Worm (Caenorhabditis elegans) whole organism, young adult: ENCODE measurements around the gene nhr-172.

Experiments
- F33H1.4 ChIP-seq: fragments of 200-800 bp; sonication (Bioruptor generic); IDR thresholded peaks from 2 replicates; pipeline ENCODE4 v1.3.6; 2022; ENCODE audit warnings: missing genetic modification reagents, missing genetic modification characterization, missing compliant biosample characterization
- F37B4.10 ChIP-seq: fragments of 200-800 bp; sonication (Bioruptor generic); IDR thresholded peaks from 2 replicates; pipeline ENCODE4 v1.3.6; 2022; ENCODE audit warnings: missing genetic modification characterization, missing compliant biosample characterization
- F49E8.2 ChIP-seq: sonication (generic microtip); optimal IDR thresholded peaks from 3 replicates; lab custom pipeline; 2017; ENCODE audit warnings: missing genetic modification characterization, mild to moderate bottlenecking, missing compliant biosample characterization, antibody characterized with exemption, moderate library complexity; ENCODE audit not compliant: insufficient read depth
- F55B11.4 ChIP-seq: sonication (generic microtip); optimal IDR thresholded peaks from 2 replicates; lab custom pipeline; 2016; ENCODE audit warnings: missing compliant biosample characterization, missing genetic modification characterization, borderline replicate concordance; ENCODE audit not compliant: insufficient read depth
- F57C9.4 ChIP-seq: sonication (generic microtip); optimal IDR thresholded peaks from 2 replicates; lab custom pipeline; 2017; ENCODE audit warnings: mild to moderate bottlenecking, missing genetic modification characterization, missing compliant biosample characterization
- K11D2.4 ChIP-seq: fragments of 200-800 bp; sonication (Bioruptor generic); IDR thresholded peaks from 2 replicates; pipeline ENCODE4 v1.3.6; 2022; ENCODE audit warnings: missing genetic modification reagents, missing genetic modification characterization, missing compliant biosample characterization
- K12H6.12 ChIP-seq: fragments of 200-800 bp; sonication (Bioruptor generic); optimal IDR thresholded peaks from 2 replicates; lab custom pipeline; 2018; ENCODE audit warnings: mild to moderate bottlenecking, missing genetic modification characterization, missing compliant biosample characterization
- T26A5.8 ChIP-seq: sonication (generic microtip); optimal IDR thresholded peaks from 2 replicates; lab custom pipeline; 2016; ENCODE audit warnings: missing genetic modification characterization, missing compliant biosample characterization
- Y56A3A.18 ChIP-seq: fragments of 200-800 bp; sonication (Bioruptor generic); IDR thresholded peaks from 2 replicates; pipeline ENCODE4 v1.3.6; 2022; ENCODE audit warnings: missing genetic modification reagents, missing genetic modification characterization, missing compliant biosample characterization
- ZK185.1 ChIP-seq: sonication (generic microtip); optimal IDR thresholded peaks from 2 replicates; lab custom pipeline; 2016; ENCODE audit warnings: mild to moderate bottlenecking, missing genetic modification characterization, missing compliant biosample characterization; ENCODE audit not compliant: poor library complexity, severe bottlenecking
- aptf-3 ChIP-seq: fragments of 200-800 bp; sonication (Bioruptor generic); IDR thresholded peaks from 2 replicates; pipeline ENCODE4 v1.3.6; 2022; ENCODE audit warnings: missing genetic modification characterization, missing compliant biosample characterization
- attf-5 ChIP-seq: fragments of 200-800 bp; sonication (Bioruptor generic); optimal IDR thresholded peaks from 2 replicates; lab custom pipeline; 2018; ENCODE audit warnings: mild to moderate bottlenecking, missing genetic modification characterization, missing compliant biosample characterization
- cebp-2 ChIP-seq: fragments of 200-800 bp; sonication (Bioruptor generic); IDR thresholded peaks from 2 replicates; pipeline ENCODE4 v1.3.6; 2022; ENCODE audit warnings: missing genetic modification characterization, missing compliant biosample characterization
- ceh-27 ChIP-seq: fragments of 200-800 bp; sonication (Bioruptor generic); optimal IDR thresholded peaks from 2 replicates; lab custom pipeline; 2018; ENCODE audit warnings: mild to moderate bottlenecking, missing genetic modification characterization, moderate library complexity, missing compliant biosample characterization
- ceh-58 ChIP-seq: fragments of 200-800 bp; sonication (Bioruptor generic); IDR thresholded peaks from 2 replicates; pipeline ENCODE4 v1.3.6; 2022; ENCODE audit warnings: missing genetic modification characterization, missing compliant biosample characterization
- egl-18 ChIP-seq: fragments of 200-800 bp; sonication (Bioruptor generic); IDR thresholded peaks from 2 replicates; pipeline ENCODE4 v1.3.6; 2022; ENCODE audit warnings: missing genetic modification reagents, missing genetic modification characterization, missing compliant biosample characterization
- ets-4 ChIP-seq: fragments of 200-800 bp; sonication (Bioruptor generic); optimal IDR thresholded peaks from 2 replicates; lab custom pipeline; 2018; ENCODE audit warnings: mild to moderate bottlenecking, missing genetic modification characterization, missing compliant biosample characterization
- hlh-12 ChIP-seq: sonication (generic microtip); optimal IDR thresholded peaks from 2 replicates; lab custom pipeline; 2016; ENCODE audit warnings: missing genetic modification characterization, missing compliant biosample characterization
- hmg-20 ChIP-seq: fragments of 200-800 bp; sonication (Bioruptor generic); IDR thresholded peaks from 2 replicates; pipeline ENCODE4 v1.3.6; 2022; ENCODE audit warnings: missing genetic modification reagents, missing genetic modification characterization, missing compliant biosample characterization
- let-526 ChIP-seq: fragments of 200-800 bp; sonication (Bioruptor generic); IDR thresholded peaks from 2 replicates; pipeline ENCODE4 v1.3.6; 2022; ENCODE audit warnings: missing genetic modification reagents, missing genetic modification characterization, missing compliant biosample characterization
- lin-40 ChIP-seq: sonication (generic microtip); optimal IDR thresholded peaks from 2 replicates; lab custom pipeline; 2016; ENCODE audit warnings: missing genetic modification characterization, mild to moderate bottlenecking, missing compliant biosample characterization, missing genotype, missing genetic modification reagents
- lin-54 ChIP-seq: fragments of 200-800 bp; sonication (Bioruptor generic); optimal IDR thresholded peaks from 2 replicates; lab custom pipeline; 2018; ENCODE audit warnings: mild to moderate bottlenecking, missing genetic modification characterization, missing compliant biosample characterization
- lsl-1 ChIP-seq: fragments of 200-800 bp; sonication (Bioruptor generic); optimal IDR thresholded peaks from 2 replicates; lab custom pipeline; 2018; ENCODE audit warnings: mild to moderate bottlenecking, missing genetic modification characterization, moderate library complexity, missing compliant biosample characterization
- madf-10 ChIP-seq: sonication (generic microtip); optimal IDR thresholded peaks from 2 replicates; lab custom pipeline; 2016; ENCODE audit warnings: mild to moderate bottlenecking, missing genetic modification characterization, missing compliant biosample characterization
- mcd-1 ChIP-seq: fragments of 200-800 bp; sonication (Bioruptor generic); IDR thresholded peaks from 2 replicates; pipeline ENCODE4 v1.3.6; 2022; ENCODE audit warnings: missing genetic modification reagents, missing genetic modification characterization, missing compliant biosample characterization
- nfyb-1 ChIP-seq: fragments of 200-800 bp; sonication (Bioruptor generic); IDR thresholded peaks from 2 replicates; pipeline ENCODE4 v1.3.6; 2022; ENCODE audit warnings: missing genetic modification reagents, missing genetic modification characterization, missing compliant biosample characterization
- nhr-80 ChIP-seq: sonication (generic microtip); optimal IDR thresholded peaks from 2 replicates; lab custom pipeline; 2016; ENCODE audit warnings: missing genetic modification characterization, missing compliant biosample characterization
- rec-8 ChIP-seq, 2 experiments: sonication (generic microtip); optimal IDR thresholded peaks; 2 replicates each; lab custom pipeline; 2016; ENCODE audit warnings: mild to moderate bottlenecking in 2 of 2, missing genetic modification characterization in 2 of 2, missing genetic modification reagents in 2 of 2, missing genotype in 2 of 2, missing biosample characterization in 1 of 2, missing compliant biosample characterization in 1 of 2, moderate library complexity in 1 of 2
- repo-1 ChIP-seq: sonication (generic microtip); optimal IDR thresholded peaks from 2 replicates; lab custom pipeline; 2017; ENCODE audit warnings: mild to moderate bottlenecking, missing genetic modification characterization, missing compliant biosample characterization
- rpc-1 ChIP-seq, 2 experiments: fragments of 150-350 bp in 1 of 2; sonication (generic microtip) in 1 of 2; optimal IDR thresholded peaks; 2 replicates each; lab custom pipeline; 2014 to 2018; ENCODE audit warnings: missing biosample characterization in 1 of 2, missing genetic modification characterization in 1 of 2, missing genetic modification reagents in 1 of 2, missing genotype in 1 of 2
- sdz-38 ChIP-seq: sonication (generic microtip); optimal IDR thresholded peaks from 2 replicates; lab custom pipeline; 2016; ENCODE audit warnings: missing genotype, missing genetic modification characterization, missing compliant biosample characterization
- snpc-1.1 ChIP-seq: sonication (generic microtip); optimal IDR thresholded peaks from 2 replicates; lab custom pipeline; 2017; ENCODE audit warnings: missing genetic modification characterization, mild to moderate bottlenecking, missing compliant biosample characterization, antibody characterized with exemption, moderate library complexity, missing genotype, missing genetic modification reagents; ENCODE audit not compliant: insufficient read depth
- somi-1 ChIP-seq: fragments of 200-800 bp; sonication (Bioruptor generic); optimal IDR thresholded peaks from 2 replicates; lab custom pipeline; 2018; ENCODE audit warnings: mild to moderate bottlenecking, missing genetic modification characterization, missing compliant biosample characterization
- tbp1 ChIP-seq: fragments of 200-800 bp; sonication (Bioruptor generic); optimal IDR thresholded peaks from 2 replicates; lab custom pipeline; 2018; ENCODE audit warnings: mild to moderate bottlenecking, missing genetic modification characterization, missing compliant biosample characterization
- tlf-1 ChIP-seq: fragments of 200-800 bp; sonication (Bioruptor generic); optimal IDR thresholded peaks from 2 replicates; lab custom pipeline; 2018; ENCODE audit warnings: mild to moderate bottlenecking, missing genetic modification characterization, missing compliant biosample characterization
- unc-130 ChIP-seq: sonication (generic microtip); optimal IDR thresholded peaks from 2 replicates; lab custom pipeline; 2016; ENCODE audit warnings: missing genetic modification reagents, missing genetic modification characterization, missing compliant biosample characterization

The nhr-172 gene

DNA sequence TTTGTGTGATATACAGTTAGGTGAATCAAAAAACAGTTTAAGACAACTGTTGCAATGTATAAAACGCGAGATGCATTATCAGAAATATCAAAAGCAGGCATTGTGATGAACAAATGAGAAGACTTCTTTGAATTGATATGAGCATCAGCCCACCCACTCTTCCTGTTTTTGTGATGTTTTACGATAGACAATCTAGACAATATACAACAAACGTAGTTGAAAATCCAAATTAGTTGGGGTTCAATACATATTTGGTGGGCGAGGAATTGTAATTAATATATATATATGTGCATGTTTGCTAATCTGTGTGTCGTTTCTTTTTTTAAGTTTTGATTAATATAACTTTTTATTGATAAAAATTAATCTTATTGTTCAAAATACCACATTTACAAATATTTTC is 36.0 kb upstream of the nhr-172 start, which contains the start of gene str-28:
str-28 (minus strand) TSS at position 101 of the 400 bp plus-strand sequence.
- no peak for TF ChIP-seq attf-5 (GFP tag; lab: Kevin White, UChicago)
- TF ChIP-seq nfyb-1 = no peak
- TF ChIP-seq unc-130 (GFP tag; lab: Kevin White, UChicago) = no peak
- TF ChIP-seq K11D2.4 (GFP tag; lab: Robert Waterston, UW) = no peak
- no peak for TF ChIP-seq egl-18 (GFP tag; lab: Robert Waterston, UW)
- no peak for TF ChIP-seq tbp1
- no peak for TF ChIP-seq T26A5.8 (tag; lab: Kevin White, UChicago)
- TF ChIP-seq cebp-2 (GFP tag; lab: Robert Waterston, UW) = no peak
- TF ChIP-seq, all 124 proteins: peak for 0

DNA sequence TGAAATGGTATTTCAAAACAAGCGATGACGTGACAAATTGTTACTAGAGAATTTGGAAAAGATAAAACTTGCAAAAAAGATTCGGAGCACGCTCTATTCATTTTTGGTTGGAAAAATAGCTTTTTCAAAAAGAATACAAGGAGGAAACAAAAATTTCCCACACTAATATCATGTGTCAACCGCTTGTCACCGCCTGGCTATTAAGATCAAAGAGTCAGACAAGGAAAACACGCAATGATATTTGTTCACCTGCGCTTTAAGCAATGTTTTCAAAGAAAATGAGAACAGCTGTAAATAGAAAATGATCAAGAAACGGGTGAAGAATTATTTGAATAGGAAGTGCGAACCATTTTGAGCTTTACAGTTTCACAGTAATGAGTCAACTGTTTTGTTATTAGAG is 32.0 kb upstream of the nhr-172 start, which contains the start of gene srh-125:
srh-125 (minus strand) TSS at position 101 of the 400 bp plus-strand sequence.
- TF ChIP-seq nhr-80 (tag; lab: Kevin White, UChicago) = no peak
- no peak for TF ChIP-seq rec-8 (tag; optimal IDR thresholded peaks at IDR 0.05; lab: Kevin White, UChicago)
- no peak for TF ChIP-seq lin-40
- TF ChIP-seq hmg-20 (GFP tag; lab: Robert Waterston, UW) = no peak
- TF ChIP-seq ceh-27 = no peak
- TF ChIP-seq ets-4 = no peak
- no peak for TF ChIP-seq madf-10 (tag; lab: Kevin White, UChicago)
- no peak for TF ChIP-seq repo-1 (tag; lab: Kevin White, UChicago)
- no peak for TF ChIP-seq hlh-12 (tag; lab: Kevin White, UChicago)
- TF ChIP-seq sdz-38 (tag; lab: Kevin White, UChicago) = no peak
- TF ChIP-seq F33H1.4 (GFP tag; lab: Robert Waterston, UW) = no peak
- TF ChIP-seq tlf-1 = no peak
- TF ChIP-seq T26A5.8 (tag; lab: Kevin White, UChicago) = no peak

DNA sequence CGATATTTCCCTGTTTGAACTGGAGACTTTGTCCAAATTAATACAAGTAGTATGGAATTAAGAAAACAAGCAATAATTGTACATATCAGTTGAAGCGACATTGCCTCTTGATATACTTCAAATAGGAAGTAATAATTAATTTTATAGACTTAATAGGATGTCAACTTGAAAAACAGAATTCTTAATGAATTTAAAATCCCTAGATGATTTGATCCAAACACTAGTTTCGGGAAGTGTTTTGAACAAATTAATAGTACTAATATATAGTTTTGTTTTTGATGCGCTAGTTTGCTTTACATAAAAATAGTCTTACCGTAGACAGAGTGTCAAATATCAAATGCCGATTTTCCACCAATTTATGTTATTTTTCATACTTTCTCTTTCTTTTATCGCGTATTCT is 30.4 kb upstream of the nhr-172 start, which contains the start of gene str-190:
str-190 (minus strand) TSS at position 101 of the 400 bp plus-strand sequence.
- TF ChIP-seq somi-1 (GFP tag; lab: Kevin White, UChicago) (no peak), mcd-1 (GFP tag; lab: Robert Waterston, UW) (no peak), rpc-1 (optimal IDR thresholded peaks at IDR 0.05; lab: Kevin White, UChicago) (no peak), rpc-1 (tag; optimal IDR thresholded peaks at IDR 0.05; lab: Kevin White, UChicago) (no peak), K12H6.12 (tag; lab: Kevin White, UChicago) (no peak), snpc-1.1 (no peak), let-526 (GFP tag; lab: Robert Waterston, UW) (no peak), lin-54 (GFP tag; lab: Kevin White, UChicago) (no peak), F37B4.10 (GFP tag; lab: Robert Waterston, UW) (no peak), F57C9.4 (tag; lab: Kevin White, UChicago) (no peak), Y56A3A.18 (GFP tag; lab: Robert Waterston, UW) (no peak), ceh-58 (GFP tag; lab: Robert Waterston, UW) (no peak), aptf-3 (GFP tag; lab: Robert Waterston, UW) (no peak), sdz-38 (tag; lab: Kevin White, UChicago) (no peak), madf-10 (tag; lab: Kevin White, UChicago) (no peak), ZK185.1 (tag; lab: Kevin White, UChicago) (no peak), rec-8 (tag; optimal IDR thresholded peaks at IDR 0.05; lab: Kevin White, UChicago) (no peak), F55B11.4 (tag; lab: Kevin White, UChicago) (no peak), tlf-1 (no peak), F49E8.2 (tag; lab: Kevin White, UChicago) (no peak), lsl-1 (GFP tag; lab: Kevin White, UChicago) (no peak)
- TF ChIP-seq, all 124 proteins: peak for 0
